Fruit fly (Drosophila melanogaster) whole organism, prepupa: Measurements from ENCODE around the gene scf.

ENCODE experiments used
- Blimp-1 ChIP-seq: fragments of 200-800 bp; sonication (Bioruptor generic); optimal IDR thresholded peaks from 3 replicates; lab custom pipeline; 2017; ENCODE audit warnings: missing biosample characterization, missing genetic modification characterization, mild to moderate bottlenecking, moderate library complexity, missing genetic modification reagents
- CG10631 ChIP-seq: fragments of 200-800 bp; sonication (Bioruptor generic); optimal IDR thresholded peaks from 2 replicates; lab custom pipeline; 2016; ENCODE audit warnings: missing biosample characterization, missing genetic modification characterization
- CG10669 ChIP-seq: fragments of 200-800 bp; sonication (Bioruptor generic); optimal IDR thresholded peaks from 3 replicates; lab custom pipeline; 2018; ENCODE audit warnings: missing biosample characterization, mild to moderate bottlenecking, missing genetic modification characterization, moderate library complexity
- CG11902 ChIP-seq: fragments of 200-800 bp; sonication (Bioruptor generic); optimal IDR thresholded peaks from 3 replicates; lab custom pipeline; 2016; ENCODE audit warnings: missing biosample characterization, missing genetic modification characterization
- CG15336 ChIP-seq: fragments of 200-800 bp; sonication (Bioruptor generic); IDR thresholded peaks from 2 replicates; pipeline ENCODE4 v1.3.6; 2022; ENCODE audit warnings: missing biosample characterization, missing genetic modification characterization
- CG1621 ChIP-seq: fragments of 200-800 bp; sonication (Bioruptor generic); optimal IDR thresholded peaks from 3 replicates; lab custom pipeline; 2018; ENCODE audit warnings: missing biosample characterization, mild to moderate bottlenecking, missing genetic modification characterization
- CG16779 ChIP-seq: fragments of 200-800 bp; sonication (Bioruptor generic); optimal IDR thresholded peaks from 3 replicates; lab custom pipeline; 2017; ENCODE audit warnings: missing biosample characterization, mild to moderate bottlenecking, missing genetic modification characterization
- CG31627 ChIP-seq: fragments of 200-800 bp; sonication (Bioruptor generic); optimal IDR thresholded peaks from 3 replicates; lab custom pipeline; 2016; ENCODE audit warnings: missing biosample characterization, missing genetic modification characterization
- CG34406 ChIP-seq: fragments of 200-800 bp; sonication (Bioruptor generic); optimal IDR thresholded peaks from 3 replicates; lab custom pipeline; 2016; ENCODE audit warnings: missing biosample characterization, missing genetic modification characterization
- CG3919 ChIP-seq: fragments of 200-800 bp; sonication (Bioruptor generic); optimal IDR thresholded peaks from 3 replicates; lab custom pipeline; 2016; ENCODE audit warnings: missing biosample characterization, missing genetic modification characterization
- CG4318 ChIP-seq: fragments of 200-800 bp; sonication (Bioruptor generic); optimal IDR thresholded peaks from 3 replicates; lab custom pipeline; 2017; ENCODE audit warnings: missing biosample characterization, mild to moderate bottlenecking, missing genetic modification characterization
- CG6276 ChIP-seq: fragments of 200-800 bp; sonication (Bioruptor generic); optimal IDR thresholded peaks from 2 replicates; lab custom pipeline; 2017; ENCODE audit warnings: missing biosample characterization, mild to moderate bottlenecking, missing genetic modification characterization
- CG6808 ChIP-seq: fragments of 200-800 bp; sonication (Bioruptor generic); optimal IDR thresholded peaks from 3 replicates; lab custom pipeline; 2017; ENCODE audit warnings: missing biosample characterization, missing genetic modification characterization, mild to moderate bottlenecking, moderate library complexity, missing genetic modification reagents
- CG6854 ChIP-seq: fragments of 200-800 bp; sonication (Bioruptor generic); optimal IDR thresholded peaks from 2 replicates; lab custom pipeline; 2017; ENCODE audit warnings: missing biosample characterization, mild to moderate bottlenecking, missing genetic modification characterization
- CG7368 ChIP-seq: fragments of 200-800 bp; sonication (Bioruptor generic); optimal IDR thresholded peaks from 3 replicates; lab custom pipeline; 2016; ENCODE audit warnings: missing biosample characterization, missing genetic modification characterization
- CG8319 ChIP-seq: fragments of 200-800 bp; sonication (Bioruptor generic); optimal IDR thresholded peaks from 3 replicates; lab custom pipeline; 2016; ENCODE audit warnings: missing biosample characterization, missing genetic modification characterization
- CG8632 ChIP-seq: fragments of 200-800 bp; sonication (Bioruptor generic); optimal IDR thresholded peaks from 3 replicates; lab custom pipeline; 2016; ENCODE audit warnings: missing biosample characterization, missing genetic modification characterization
- Eip75B ChIP-seq: fragments of 200-800 bp; sonication (Bioruptor generic); optimal IDR thresholded peaks from 3 replicates; lab custom pipeline; 2016; ENCODE audit warnings: missing biosample characterization, missing genetic modification characterization
- Eip78C ChIP-seq: fragments of 200-800 bp; sonication (Bioruptor generic); peaks from one replicate; lab custom pipeline; 2016; ENCODE audit warnings: missing biosample characterization, missing genetic modification characterization
- Eip93F ChIP-seq: fragments of 200-800 bp; sonication (Bioruptor generic); optimal IDR thresholded peaks from 2 replicates; lab custom pipeline; 2016; ENCODE audit warnings: missing biosample characterization, mild to moderate bottlenecking, missing genetic modification characterization
- Ets21C ChIP-seq: fragments of 200-800 bp; sonication (Bioruptor generic); optimal IDR thresholded peaks from 3 replicates; lab custom pipeline; 2016; ENCODE audit warnings: missing biosample characterization, missing genetic modification characterization
- Ets96B ChIP-seq: fragments of 200-800 bp; optimal IDR thresholded peaks from 2 replicates; lab custom pipeline; 2019; ENCODE audit warnings: missing biosample characterization, mild to moderate bottlenecking, missing genetic modification characterization, moderate library complexity
- Gug ChIP-seq: fragments of 200-800 bp; sonication (Bioruptor generic); IDR thresholded peaks from 2 replicates; pipeline ENCODE4 v1.3.6; 2022; ENCODE audit warnings: missing biosample characterization, missing genetic modification characterization
- Hr39 ChIP-seq: fragments of 200-800 bp; sonication (Bioruptor generic); optimal IDR thresholded peaks from 2 replicates; lab custom pipeline; 2016; ENCODE audit warnings: missing biosample characterization, missing genetic modification characterization
- Met ChIP-seq: fragments of 200-800 bp; sonication (Bioruptor generic); optimal IDR thresholded peaks from 3 replicates; lab custom pipeline; 2016; ENCODE audit warnings: missing biosample characterization, missing genetic modification characterization
- Smox ChIP-seq: fragments of 200-800 bp; sonication (Bioruptor generic); optimal IDR thresholded peaks from 3 replicates; lab custom pipeline; 2016; ENCODE audit warnings: missing biosample characterization, missing genetic modification characterization
- Sox14 ChIP-seq: fragments of 200-800 bp; sonication (Bioruptor generic); optimal IDR thresholded peaks from 3 replicates; lab custom pipeline; 2016; ENCODE audit warnings: missing biosample characterization, missing genetic modification characterization
- achi ChIP-seq: fragments of 200-800 bp; sonication (Bioruptor generic); optimal IDR thresholded peaks from 3 replicates; lab custom pipeline; 2016; ENCODE audit warnings: missing biosample characterization, missing genetic modification characterization
- acj6 ChIP-seq: fragments of 200-800 bp; sonication (Bioruptor generic); optimal IDR thresholded peaks from 3 replicates; lab custom pipeline; 2016; ENCODE audit warnings: missing biosample characterization, missing genetic modification characterization
- cyc ChIP-seq: fragments of 200-800 bp; sonication (Bioruptor generic); optimal IDR thresholded peaks from 3 replicates; lab custom pipeline; 2016; ENCODE audit warnings: missing biosample characterization, missing genetic modification characterization
- dac ChIP-seq: fragments of 200-800 bp; sonication (Bioruptor generic); optimal IDR thresholded peaks from 2 replicates; lab custom pipeline; 2017; ENCODE audit warnings: missing biosample characterization, mild to moderate bottlenecking, missing genetic modification characterization
- eg ChIP-seq: fragments of 200-800 bp; sonication (Bioruptor generic); IDR thresholded peaks from 3 replicates; pipeline ENCODE4 v1.3.6; 2022; ENCODE audit warnings: missing biosample characterization, missing genetic modification characterization
- fd85E ChIP-seq: fragments of 200-800 bp; sonication (Bioruptor generic); optimal IDR thresholded peaks from 3 replicates; lab custom pipeline; 2016; ENCODE audit warnings: missing biosample characterization, missing genetic modification characterization
- fkh ChIP-seq: fragments of 200-800 bp; sonication (Bioruptor generic); optimal IDR thresholded peaks from 3 replicates; lab custom pipeline; 2017; ENCODE audit warnings: missing biosample characterization, mild to moderate bottlenecking, missing genetic modification characterization, moderate library complexity
- pdm3 ChIP-seq: fragments of 200-800 bp; sonication (Bioruptor generic); optimal IDR thresholded peaks from 3 replicates; lab custom pipeline; 2016; ENCODE audit warnings: missing biosample characterization, missing genetic modification characterization
- spab ChIP-seq: fragments of 200-800 bp; sonication (Bioruptor generic); optimal IDR thresholded peaks from 2 replicates; lab custom pipeline; 2017; ENCODE audit warnings: missing biosample characterization, mild to moderate bottlenecking, missing genetic modification characterization, missing genetic modification reagents
- svp ChIP-seq: fragments of 200-800 bp; sonication (Bioruptor generic); peaks from one replicate; lab custom pipeline; 2016; ENCODE audit warnings: missing biosample characterization, missing genetic modification characterization
- topi ChIP-seq: fragments of 200-800 bp; sonication (Bioruptor generic); optimal IDR thresholded peaks from 3 replicates; lab custom pipeline; 2016; ENCODE audit warnings: missing biosample characterization, missing genetic modification characterization
- vri ChIP-seq: fragments of 200-800 bp; sonication (Bioruptor generic); optimal IDR thresholded peaks from 3 replicates; lab custom pipeline; 2016; ENCODE audit warnings: missing biosample characterization, mild to moderate bottlenecking, missing genetic modification characterization

Gene scf

DNA sequence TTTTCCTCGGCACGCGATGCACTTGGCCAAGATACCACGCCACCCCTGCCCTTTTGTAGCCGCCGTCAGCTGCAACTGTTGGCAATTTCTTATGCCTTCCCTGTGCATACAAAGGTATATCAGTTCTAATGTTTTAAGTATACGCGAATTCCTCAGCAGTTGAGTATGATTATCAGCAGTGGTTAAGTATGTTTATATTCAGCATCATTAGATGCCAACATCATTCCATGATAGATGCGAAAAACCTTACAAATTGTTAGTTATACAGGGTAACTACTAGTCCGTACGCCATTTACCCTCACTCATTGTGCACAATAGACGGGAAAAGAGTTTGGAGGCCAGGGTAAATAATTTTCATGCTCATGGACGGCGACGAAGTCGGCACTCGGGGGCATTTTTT is 18.8 kb upstream of the scf start (continued):
- no peak for TF ChIP-seq CG6854 (GFP tag; lab: Kevin White, UChicago)
- TF ChIP-seq topi (GFP tag; lab: Kevin White, UChicago): no peak
- no peak for TF ChIP-seq svp (GFP tag; lab: Kevin White, UChicago)
- TF ChIP-seq CG7368 (GFP tag; lab: Kevin White, UChicago): no peak
- no peak for TF ChIP-seq Eip93F (GFP tag; lab: Kevin White, UChicago)
- TF ChIP-seq CG8632 (GFP tag; lab: Kevin White, UChicago): peak; percentile 6
- no peak for TF ChIP-seq CG16779 (tag; lab: Kevin White, UChicago)
- peak; percentile 8 for TF ChIP-seq CG1621 (tag; lab: Kevin White, UChicago)
- peak; percentile 17 for TF ChIP-seq CG34406 (GFP tag; lab: Kevin White, UChicago)
- TF ChIP-seq Met (GFP tag; lab: Kevin White, UChicago): peak; percentile 1
- TF ChIP-seq CG8319: no peak

DNA sequence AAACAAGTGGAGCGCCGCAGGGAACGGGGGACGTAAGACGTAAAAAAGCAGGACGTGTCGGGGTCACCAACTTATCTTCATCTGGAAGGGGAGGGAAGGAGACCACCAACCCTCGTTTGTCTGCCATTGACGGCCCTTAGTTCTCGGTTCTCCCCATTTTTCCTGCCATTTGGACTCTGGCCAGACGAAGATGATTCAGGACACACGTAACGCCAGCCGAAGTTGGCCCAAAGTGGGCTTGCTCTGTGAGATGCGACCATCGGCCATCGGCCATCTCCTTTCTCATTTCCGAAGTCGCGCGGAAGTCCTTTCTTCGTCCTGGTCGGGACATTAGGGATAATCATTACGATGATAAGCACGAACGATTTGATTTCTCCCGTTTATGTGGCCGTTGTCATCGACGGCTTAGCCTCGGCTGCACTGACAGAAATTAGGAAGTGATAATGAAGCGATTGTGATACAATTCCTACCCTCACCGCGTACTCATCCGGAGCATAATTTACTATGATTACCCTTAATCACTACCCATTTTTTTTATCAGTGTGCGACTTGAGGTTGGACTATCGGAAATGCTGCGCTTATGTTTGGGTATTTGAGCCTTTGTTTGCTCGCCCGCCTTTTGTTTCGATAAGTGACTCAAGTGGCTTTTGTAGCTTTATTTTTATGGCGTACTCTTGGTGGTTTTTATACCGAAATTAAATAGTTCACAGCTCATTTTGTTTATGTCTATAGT is 17.4 kb upstream of the scf start:
- no peak for TF ChIP-seq CG11902 (GFP tag; lab: Kevin White, UChicago)

DNA sequence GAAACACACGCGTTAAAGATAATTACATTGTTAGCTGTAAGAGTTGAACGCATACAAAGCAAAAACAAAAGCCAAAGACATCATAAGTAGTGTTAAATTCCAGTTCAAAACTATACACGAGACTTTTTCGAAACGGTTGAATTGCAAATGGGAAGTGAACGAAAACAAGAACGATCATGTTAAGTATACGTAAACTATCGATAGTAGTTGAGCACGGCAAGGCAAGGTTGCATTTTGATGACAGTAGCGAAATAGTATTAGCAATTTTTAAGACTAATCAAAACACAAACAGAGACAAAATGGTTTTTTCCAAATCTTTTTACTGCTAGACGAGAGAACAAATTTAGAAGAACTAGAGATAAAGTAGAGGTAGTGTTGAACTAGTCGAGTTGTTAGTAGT is 3.6 kb upstream of the scf start:
- TF ChIP-seq CG1621 (tag; lab: Kevin White, UChicago) (no peak), pdm3 (GFP tag; lab: Kevin White, UChicago) (no peak)

DNA sequence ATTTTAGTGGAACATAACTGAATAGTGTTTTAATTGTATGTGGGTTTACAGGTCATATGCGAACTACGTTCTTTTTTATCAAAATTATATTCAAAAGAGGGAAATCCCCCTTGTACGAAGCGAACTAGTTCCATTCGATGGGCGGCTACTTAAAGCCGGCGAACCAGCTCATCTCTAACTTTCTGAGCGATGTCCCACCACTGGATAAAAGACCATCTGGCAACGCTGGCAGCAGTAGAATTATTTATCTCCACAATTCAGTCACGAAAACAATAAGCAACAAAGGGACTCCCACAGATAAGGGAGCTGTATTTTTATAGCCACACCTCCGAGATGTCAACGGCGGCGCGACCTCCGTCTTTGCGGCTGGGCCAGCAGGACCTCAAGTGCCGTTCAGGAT is 2.8 kb upstream of the scf start, which contains the start of gene Rabex-5:
Gene Rabex-5, plus strand, starts transcription at position 221 of the 400 bp plus-strand sequence.
- TF ChIP-seq Met (GFP tag; lab: Kevin White, UChicago) (no peak), CG31627 (GFP tag; lab: Kevin White, UChicago) (peak; percentile 41), CG34406 (GFP tag; lab: Kevin White, UChicago) (no peak), CG6808 (GFP tag; lab: Kevin White, UChicago) (peak; percentile 43), CG8632 (GFP tag; lab: Kevin White, UChicago) (no peak), Ets21C (GFP tag; lab: Kevin White, UChicago) (peak; percentile 13), acj6 (GFP tag; lab: Kevin White, UChicago) (peak; percentile 12), CG6276 (GFP tag; lab: Kevin White, UChicago) (no peak), fkh (no peak), Hr39 (GFP tag; lab: Kevin White, UChicago) (peak; percentile 35), cyc (GFP tag; lab: Kevin White, UChicago) (peak; percentile 19), Blimp-1 (no peak), eg (0 out of 3 replicates have a peak, but pooled peaks have one; percentile 16), Sox14 (GFP tag; lab: Kevin White, UChicago) (peak; percentile 75), svp (GFP tag; lab: Kevin White, UChicago) (peak; percentile 90), CG15336 (GFP tag; lab: Robert Waterston, UW) (0 out of 2 replicates have a peak, but pooled peaks have one; percentile 22)

DNA sequence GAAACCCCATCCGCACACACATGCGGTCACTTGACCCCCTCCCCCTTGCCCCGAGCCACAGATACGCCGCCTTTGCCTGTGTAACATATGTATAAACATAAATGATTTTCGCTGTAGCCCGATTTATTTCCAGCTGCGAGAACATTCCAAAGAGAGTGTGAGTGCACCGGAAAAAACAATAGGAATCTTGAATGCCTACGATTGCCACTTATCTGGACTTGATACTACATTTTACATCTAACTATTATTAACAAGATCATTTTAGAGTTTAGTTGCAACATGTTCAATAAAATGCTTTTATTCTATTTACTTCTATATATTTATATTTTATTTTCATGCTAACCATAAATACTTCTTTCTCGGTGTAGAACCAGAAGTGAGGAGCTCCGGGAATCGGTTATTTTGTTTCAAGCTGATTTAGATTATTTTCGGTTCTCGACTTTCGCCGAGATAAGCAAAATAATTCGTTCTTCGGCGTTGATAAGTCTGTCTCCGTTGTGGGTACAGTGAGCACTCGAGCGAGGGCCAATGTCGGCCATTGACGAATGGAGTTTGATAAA is 1.7 kb downstream of the scf start:
- TF ChIP-seq CG34406 (GFP tag; lab: Kevin White, UChicago): peak; percentile 68
- TF ChIP-seq Blimp-1: peak; percentile 48
- peak; percentile 66 for TF ChIP-seq CG6808 (GFP tag; lab: Kevin White, UChicago)
- TF ChIP-seq Eip93F (GFP tag; lab: Kevin White, UChicago): peak; percentile 43
- TF ChIP-seq CG11902 (GFP tag; lab: Kevin White, UChicago): peak; percentile 40
- no peak for TF ChIP-seq Eip75B (GFP tag; lab: Kevin White, UChicago)
- no peak for TF ChIP-seq spab (GFP tag; lab: Kevin White, UChicago)
- peak; percentile 68 for TF ChIP-seq topi (GFP tag; lab: Kevin White, UChicago)
- peak; percentile 32 for TF ChIP-seq vri
- no peak for TF ChIP-seq CG16779 (tag; lab: Kevin White, UChicago)
- no peak for TF ChIP-seq fd85E (GFP tag; lab: Kevin White, UChicago)
- peak; percentile 43; the same call in 1 of the 2 replicates for TF ChIP-seq Gug (GFP tag; lab: Robert Waterston, UW)
- TF ChIP-seq Met (GFP tag; lab: Kevin White, UChicago): no peak
- TF ChIP-seq pdm3 (GFP tag; lab: Kevin White, UChicago): no peak
- no peak for TF ChIP-seq CG3919 (GFP tag; lab: Kevin White, UChicago)
- peak; percentile 68; the same call in 2 of the 3 replicates for TF ChIP-seq eg
- no peak for TF ChIP-seq CG10631
- TF ChIP-seq Smox: no peak
- peak; percentile 67 for TF ChIP-seq Ets96B (tag; lab: Kevin White, UChicago)
- TF ChIP-seq CG4318 (GFP tag; lab: Kevin White, UChicago): no peak
- no peak for TF ChIP-seq achi (GFP tag; lab: Kevin White, UChicago)
- no peak for TF ChIP-seq CG10669 (GFP tag; lab: Kevin White, UChicago)
- TF ChIP-seq dac: no peak
- peak; percentile 50 for TF ChIP-seq cyc (GFP tag; lab: Kevin White, UChicago)
- peak; percentile 52 for TF ChIP-seq Hr39 (GFP tag; lab: Kevin White, UChicago)
- peak; percentile 88 for TF ChIP-seq Eip78C (GFP tag; lab: Kevin White, UChicago)
